Fruit fly (Drosophila melanogaster): ENCODE measurements around the gene CG43815.

Gene CG43815

DNA sequence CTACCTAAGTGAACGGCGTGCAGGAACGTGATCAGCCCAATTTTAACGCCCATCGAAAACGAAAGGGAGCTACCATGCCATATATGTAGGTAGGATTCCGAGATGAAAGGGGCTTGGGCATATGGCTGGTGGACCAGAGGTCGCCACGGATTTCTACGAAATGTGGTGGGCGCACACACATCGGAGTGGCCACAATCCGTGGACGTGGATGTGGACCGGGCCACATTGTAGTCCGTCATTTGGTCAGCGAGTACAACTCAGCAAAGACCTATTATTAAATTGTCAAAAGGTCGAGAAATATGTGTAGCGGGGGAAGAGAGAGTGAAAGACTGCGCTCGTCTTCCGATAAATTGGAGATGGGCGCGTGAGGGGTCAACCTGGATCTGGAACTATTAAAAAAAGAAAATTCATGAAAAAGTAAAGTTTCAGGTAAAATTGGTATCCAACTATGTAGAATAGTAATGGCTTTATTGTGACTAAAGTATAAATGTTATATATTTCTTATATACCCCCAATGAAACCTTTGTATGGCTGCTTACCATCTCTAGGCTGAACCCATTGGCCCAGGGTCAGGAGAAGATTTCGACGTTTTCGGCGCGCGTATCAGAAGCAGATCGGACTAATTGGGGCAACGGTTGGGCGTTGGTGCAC is 20.5 kb upstream of the CG43815 start:
- no peak for TF ChIP-seq noc (tag; optimal IDR thresholded peaks at IDR 0.05)

DNA sequence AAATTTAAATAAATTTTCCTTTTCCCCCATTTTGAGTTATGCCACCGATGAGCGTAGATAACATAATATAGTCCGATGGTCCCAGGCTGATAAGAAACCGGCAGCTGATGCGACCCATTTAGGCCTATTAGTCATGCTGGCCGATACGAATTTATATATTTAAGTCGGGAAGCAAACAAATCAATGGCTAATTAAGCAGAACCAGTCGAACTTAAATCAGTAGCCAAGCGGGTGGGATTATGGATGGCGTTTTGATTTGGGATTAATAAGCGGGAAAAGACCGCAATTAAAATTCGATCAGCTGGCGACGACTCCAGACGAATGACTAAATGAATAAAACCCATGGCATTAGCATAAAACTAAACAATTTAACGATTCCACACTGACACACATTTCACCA is 19.1 kb upstream of the CG43815 start:
- no peak for TF ChIP-seq noc (tag; optimal IDR thresholded peaks at IDR 0.05)

DNA sequence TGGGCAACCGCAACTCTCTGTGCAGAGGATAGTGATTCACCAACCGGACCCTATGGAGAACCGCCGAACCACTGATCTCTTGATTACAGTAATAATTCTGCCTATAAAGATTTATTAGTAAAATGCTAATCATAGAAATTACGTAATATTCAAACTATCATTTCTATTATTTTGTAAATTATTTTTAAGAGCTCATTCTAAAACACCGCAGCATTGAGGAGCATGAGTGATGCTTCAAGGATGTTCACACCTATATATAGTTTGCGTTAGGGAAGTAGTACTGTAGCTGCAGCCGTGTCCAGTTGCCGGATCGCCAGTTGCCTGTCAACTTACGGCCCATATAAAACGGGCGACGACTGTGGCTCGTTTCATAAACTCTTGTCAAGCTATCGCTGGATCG is 18.5 kb upstream of the CG43815 start:
- TF ChIP-seq noc (tag; optimal IDR thresholded peaks at IDR 0.05), result no peak

DNA sequence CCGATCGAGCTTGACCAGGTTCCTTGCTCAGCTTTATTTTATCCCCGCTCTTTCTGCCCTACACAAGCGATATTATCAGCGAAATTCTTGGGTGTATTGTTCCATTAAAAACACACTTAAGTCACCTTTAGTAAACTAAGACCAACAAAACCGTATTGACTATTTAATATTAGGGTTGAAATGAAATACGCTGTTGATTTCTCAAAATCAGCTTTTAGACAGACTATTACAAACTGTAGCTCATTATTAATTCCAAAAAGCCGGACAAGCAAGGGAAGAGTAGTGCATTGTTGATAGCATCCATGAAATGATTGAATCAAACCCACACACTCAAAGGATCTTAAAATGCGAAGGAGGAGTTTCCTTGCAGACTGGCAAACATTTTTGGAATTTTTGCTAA is 17.7 kb upstream of the CG43815 start:
- TF ChIP-seq noc (tag; optimal IDR thresholded peaks at IDR 0.05), result no peak

DNA sequence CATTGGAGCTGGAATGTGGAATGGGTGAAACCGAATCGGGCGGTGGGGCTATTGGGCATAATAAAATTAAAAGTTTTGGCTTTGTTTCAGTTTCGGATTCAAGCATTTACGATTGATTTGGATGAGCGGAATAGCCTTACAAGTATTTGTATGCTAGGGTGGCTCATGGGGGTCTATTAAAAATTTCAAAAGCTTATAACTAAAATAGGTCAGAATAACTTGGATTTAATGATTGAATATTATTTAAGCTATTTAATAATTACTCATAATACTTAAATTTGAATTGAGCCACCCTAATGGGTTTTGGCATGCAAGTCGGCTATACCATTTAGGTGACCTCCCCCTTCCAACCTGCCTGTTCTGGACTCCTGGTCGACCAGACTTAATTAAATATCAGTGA is 16.4 kb upstream of the CG43815 start:
- no peak for TF ChIP-seq noc (tag; optimal IDR thresholded peaks at IDR 0.05)

DNA sequence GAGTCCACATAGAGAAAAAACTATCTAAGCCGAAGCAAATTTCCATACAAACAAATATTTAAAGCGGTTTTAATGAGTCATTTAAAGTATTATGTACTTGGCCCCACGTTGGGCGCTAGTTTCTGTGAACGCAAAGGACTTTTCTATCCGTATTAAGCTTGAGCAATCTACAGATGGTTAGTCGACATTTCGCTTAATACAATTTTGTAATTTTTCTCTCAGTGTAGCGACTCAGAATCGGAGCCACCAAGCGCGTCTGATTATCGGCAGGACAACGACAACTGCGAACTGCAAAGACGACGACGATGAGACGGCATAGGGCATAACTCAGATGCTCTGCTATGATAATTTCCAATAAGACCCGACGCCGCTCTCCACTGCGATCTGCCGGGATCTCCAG is 13.6 kb upstream of the CG43815 start:
- no peak for TF ChIP-seq noc (tag; optimal IDR thresholded peaks at IDR 0.05)

DNA sequence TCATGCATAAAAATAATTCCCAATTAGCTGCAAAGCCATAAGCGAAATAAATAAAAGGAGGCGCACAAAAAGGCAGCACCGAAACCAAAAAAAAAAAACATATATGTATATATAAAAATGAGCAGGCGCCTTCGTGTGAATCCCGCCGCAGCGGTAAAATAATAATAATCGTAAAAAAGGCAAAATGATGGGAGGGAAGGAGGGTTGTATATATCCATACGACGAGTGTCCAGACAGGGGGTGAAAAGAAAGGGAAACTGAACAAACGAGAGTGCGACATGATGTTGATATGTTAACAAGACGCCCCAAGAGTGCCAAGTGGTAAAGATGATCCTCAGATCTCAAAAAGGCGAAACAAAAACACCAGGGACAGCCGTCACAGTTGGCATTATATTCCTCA is 11.5 kb upstream of the CG43815 start:
- TF ChIP-seq noc (tag; optimal IDR thresholded peaks at IDR 0.05), result no peak

DNA sequence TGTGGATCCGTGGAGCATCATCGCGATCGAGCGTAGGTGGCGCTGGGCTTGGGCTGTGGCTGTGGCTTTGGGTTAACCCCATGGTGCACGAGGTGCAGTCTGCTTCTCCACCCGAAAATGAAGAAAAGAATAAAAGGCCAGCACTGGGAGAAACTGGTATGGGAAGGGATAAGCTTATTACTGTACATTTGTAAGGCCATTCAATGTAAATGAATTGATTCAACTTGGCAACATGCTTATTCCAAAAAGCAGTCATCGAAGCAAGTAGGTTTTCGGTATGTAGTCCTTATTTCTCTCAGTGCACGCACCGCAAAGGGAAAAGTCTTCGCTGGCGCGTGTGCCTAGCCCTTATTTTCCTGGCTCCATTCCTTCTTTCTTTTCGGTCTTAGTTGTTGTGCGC is 9.5 kb upstream of the CG43815 start:
- TF ChIP-seq noc (tag; optimal IDR thresholded peaks at IDR 0.05), result no peak

DNA sequence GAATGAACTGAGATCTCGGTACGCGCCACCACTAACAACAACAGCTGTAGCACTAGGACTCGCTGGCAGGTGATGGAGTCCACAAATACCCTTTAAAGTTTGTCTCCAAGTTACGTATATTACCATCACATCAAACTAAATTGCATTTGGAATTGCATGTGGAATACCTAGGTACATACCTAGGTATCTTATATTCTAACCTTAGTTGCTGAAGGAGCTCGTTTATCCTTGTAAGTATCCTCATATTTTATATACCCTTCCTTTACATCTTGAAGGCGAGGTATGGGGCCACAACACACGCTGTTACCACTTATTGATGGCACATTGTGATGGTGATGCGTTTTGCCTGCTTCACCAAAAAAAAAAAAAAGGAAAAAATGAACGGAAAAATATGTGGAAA is 8.6 kb upstream of the CG43815 start:
- TF ChIP-seq noc (tag; optimal IDR thresholded peaks at IDR 0.05), result no peak

DNA sequence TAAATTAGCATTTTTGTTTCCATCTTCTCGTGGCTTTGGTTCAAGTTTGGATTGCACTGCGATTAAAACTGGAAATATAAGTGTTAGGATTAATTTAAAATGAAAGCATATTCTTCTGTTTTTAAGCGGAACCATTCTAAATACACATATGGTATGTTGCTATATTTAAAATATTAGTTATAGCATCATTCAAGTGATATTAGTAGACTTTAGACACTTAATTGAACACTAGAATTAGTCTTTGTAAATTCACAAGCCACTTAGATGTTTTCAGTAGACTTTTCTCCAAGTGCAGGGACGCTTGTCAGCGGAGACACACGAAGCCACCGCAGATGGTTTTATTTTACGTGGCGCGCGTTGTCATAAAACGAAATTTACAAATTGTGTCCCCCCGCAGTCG is 6.1 kb upstream of the CG43815 start:
- peak; percentile 5 for TF ChIP-seq noc (tag; optimal IDR thresholded peaks at IDR 0.05)

DNA sequence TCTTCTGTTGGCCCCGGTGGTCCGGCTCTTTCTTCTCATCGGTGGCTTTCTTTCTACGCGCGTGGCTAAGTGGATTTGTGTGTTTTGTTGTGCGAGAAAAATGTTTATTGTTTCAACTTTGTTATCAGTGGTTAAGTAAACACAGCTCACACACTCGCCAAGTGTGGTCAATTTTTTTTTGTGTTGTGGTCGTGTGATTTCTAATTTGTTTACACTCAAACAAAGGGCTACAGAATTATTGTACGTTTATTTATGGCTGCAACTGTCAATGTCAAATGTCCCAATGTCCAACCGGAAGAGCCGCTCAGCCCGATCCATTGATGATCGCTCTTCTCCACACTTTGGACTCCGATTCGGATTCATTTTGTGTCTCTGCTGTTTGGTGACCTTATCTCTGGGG is 5.4 kb upstream of the CG43815 start:
- no peak for TF ChIP-seq noc (tag; optimal IDR thresholded peaks at IDR 0.05)

DNA sequence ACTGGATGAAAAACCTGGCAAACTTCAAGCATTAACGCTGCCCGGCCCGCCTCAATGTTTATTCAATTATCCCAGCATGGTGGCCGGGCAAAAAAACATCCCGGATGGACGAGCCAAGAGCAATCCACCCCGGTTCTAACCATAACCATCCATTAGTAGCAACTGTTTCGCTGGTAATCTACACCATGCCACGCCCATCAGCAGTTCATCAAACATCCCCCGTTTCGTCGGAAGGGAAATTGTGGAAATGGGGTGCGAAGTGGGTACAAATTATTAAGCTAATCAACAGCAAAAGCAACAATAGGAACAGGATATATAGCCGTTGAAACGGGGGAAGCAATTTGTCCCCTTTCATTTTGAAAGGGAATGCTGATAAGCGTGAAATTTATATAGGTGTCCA is 4.6 kb upstream of the CG43815 start:
- no peak for TF ChIP-seq noc (tag; optimal IDR thresholded peaks at IDR 0.05)

DNA sequence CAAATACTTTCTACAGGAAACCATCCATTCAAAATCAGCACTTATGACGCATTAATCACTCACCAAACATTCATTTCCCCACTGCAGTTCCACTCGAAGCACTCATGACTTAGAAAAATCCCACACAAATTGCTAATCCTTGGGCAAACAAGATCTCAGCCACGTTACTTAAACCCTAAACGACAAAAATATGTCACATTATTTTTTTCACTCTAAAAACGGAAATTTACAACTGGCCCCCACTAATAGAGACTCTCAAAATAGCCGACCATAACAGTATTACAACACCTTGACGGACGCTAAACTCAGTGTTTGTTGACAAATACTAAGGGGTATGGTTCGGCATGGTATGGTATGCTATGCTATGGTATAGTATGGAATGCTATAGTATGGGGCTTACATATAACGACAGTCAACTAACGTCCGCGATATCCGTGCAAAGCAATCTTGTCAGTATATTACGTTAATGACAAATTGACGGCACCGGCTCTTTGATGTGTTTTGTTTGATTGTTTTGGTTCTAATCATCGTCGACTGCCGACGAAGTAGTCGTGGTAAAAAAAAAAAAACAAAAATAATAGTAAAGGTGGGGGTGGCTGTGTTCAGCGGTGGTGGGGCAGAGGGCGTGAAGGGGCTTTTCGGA is 3.4 kb upstream of the CG43815 start:
- no peak for TF ChIP-seq noc (tag; optimal IDR thresholded peaks at IDR 0.05)

DNA sequence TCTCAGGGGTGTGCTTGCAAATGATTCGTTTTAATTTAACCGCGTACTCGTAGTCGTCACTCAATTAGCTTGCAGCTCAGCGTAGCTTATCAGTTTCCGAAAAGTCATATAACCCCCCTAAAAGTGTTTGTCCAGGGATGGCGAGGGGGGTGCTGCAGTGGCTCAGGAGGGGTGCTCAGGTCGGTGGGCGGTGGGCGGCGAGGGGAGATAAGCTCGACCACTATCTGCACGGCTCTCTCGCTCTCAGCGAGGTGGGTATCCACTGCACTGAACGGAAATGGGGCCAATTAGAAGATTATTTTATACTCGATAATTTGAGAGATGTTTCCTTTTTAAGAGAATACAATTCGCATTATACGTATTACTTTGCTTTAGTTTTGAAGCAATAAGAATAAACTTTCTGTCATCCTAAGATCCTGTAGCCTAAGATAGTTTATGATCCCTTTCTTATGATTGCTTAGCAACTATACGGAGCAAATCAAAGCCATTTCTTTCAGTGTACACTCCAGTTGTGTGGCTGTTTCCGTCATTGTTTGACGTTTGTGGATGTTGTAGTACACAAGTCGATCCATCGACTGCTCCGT is 2.7 kb upstream of the CG43815 start:
- peak; percentile 26 for TF ChIP-seq noc (tag; optimal IDR thresholded peaks at IDR 0.05)

DNA sequence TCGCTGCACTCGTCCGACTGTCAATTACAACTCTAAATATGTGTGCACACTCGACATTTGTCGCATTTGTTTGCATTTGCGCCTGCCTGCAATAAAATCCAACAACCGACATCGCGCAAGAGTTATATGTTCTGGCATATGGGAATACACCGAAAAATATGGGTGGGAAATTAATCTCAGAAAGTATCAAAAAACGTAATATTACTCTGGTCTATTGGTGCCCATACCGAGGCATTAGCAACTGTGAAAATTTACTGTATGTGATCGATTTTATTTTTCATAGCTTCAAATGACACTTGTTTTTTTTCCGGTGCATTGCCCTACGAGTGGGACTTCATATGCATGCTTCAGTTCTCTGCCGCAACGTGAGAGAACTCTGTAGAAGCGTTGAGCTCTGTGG is 2.1 kb upstream of the CG43815 start:
- no peak for TF ChIP-seq noc (tag; optimal IDR thresholded peaks at IDR 0.05)

DNA sequence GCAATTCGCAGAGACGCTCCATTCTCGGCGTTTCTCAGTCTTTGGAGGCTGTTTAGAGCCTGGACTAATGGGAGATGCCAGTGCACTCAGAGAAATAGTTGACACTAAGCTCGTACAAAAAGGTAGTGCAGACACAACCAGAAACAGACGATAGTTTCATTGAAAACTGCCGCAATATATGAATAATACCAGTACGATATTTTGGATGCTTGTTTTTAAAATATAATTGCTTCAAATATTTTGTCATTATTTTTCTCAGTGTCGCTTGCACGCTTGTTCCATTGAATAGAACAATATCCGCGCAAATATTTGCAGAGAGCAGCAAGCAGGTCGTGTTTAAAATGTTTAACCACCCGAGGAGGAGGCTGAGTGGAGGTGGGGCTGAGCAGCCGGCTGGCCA is 510 bp downstream of the CG43815 start:
- no peak for TF ChIP-seq noc (tag; optimal IDR thresholded peaks at IDR 0.05)

DNA sequence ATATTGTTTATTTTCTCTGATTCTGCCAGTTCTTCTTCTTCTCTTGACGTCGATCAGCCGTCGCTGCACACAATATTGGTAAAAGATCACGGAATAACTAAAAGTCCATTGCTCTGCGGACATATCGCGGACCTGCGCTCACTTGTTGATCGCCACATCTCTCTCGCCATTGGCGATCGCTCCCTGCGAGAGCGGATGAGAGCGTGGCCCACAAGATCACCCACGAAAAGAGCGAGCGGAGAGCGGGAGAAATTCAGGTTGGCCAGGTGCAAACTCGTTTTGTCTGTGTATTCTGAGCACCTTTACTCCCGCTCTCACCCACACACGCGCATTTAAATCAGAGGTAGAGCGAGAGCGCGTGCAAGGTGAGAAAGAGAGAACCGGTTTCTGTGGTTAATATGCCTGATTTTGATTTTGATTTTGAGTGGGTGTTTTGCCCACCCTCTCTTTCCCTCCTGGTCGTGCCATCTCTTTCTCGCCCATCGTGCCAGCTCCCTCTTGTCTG is 4.7 kb downstream of the CG43815 start, which contains the start of gene sob:
Gene sob (minus strand): TSS at position 102 of the 505 bp plus-strand sequence.
- no peak for TF ChIP-seq noc (tag; optimal IDR thresholded peaks at IDR 0.05)

Measured in whole organism, larva.